Fruit fly (Drosophila melanogaster): ENCODE measurements around the gene CG3345.

The CG3345 gene

DNA sequence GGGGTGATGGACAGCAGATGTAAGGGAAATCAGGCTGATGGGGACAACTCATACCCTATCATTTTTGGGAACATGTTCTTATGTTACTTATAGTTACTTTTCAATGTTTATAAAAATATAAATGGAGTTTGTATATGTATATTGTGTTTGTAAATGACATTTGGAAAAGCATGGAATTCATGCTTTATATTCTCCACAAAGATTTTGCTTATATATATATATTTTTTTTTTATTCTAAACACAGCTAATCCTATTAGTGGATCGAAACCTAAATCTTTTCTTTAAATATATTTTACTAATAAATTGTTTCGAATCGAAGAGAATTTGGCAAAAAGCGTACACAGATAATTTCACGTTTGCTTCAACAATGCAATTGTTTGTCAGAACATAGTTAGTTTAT lies 20.2 kb downstream of the CG3345 start, which contains the start of gene Amnionless:
TSS of gene Amnionless (minus strand) at position 101 of the 400 bp plus-strand sequence.
- TF ChIP-seq Jra (GFP tag; optimal IDR thresholded peaks at IDR 0.05) (no peak), dmrt93B (GFP tag; optimal IDR thresholded peaks at IDR 0.05) (no peak), foxo (GFP tag; optimal IDR thresholded peaks at IDR 0.05) (no peak), sv (GFP tag; optimal IDR thresholded peaks at IDR 0.05) (no peak), ey (GFP tag; optimal IDR thresholded peaks at IDR 0.05) (no peak), Rel (GFP tag; optimal IDR thresholded peaks at IDR 0.05) (no peak), Rel (tag; optimal IDR thresholded peaks at IDR 0.05) (no peak), OdsH (GFP tag; optimal IDR thresholded peaks at IDR 0.05) (no peak), GATAd (GFP tag; optimal IDR thresholded peaks at IDR 0.05) (no peak), HLH106 (tag; optimal IDR thresholded peaks at IDR 0.05) (no peak)

DNA sequence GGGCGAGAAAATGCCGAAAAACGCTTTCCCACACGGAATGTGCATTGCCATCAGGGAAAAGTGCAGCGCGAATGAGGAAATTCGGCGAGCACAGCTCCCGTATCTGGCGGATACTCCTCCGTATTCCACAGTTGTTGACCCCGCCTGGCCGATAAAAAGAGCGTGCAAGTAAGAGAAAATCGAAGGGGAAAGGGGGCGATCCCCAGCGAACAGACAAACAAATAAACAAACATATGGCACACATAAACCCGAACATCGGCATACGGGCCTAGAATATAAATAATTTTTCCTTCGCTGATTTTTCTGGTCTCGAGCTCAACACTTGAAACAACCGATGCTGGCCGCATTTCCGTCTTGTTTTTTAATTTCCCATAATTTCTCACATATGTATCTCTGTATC lies 21.5 kb downstream of the CG3345 start:
- TF ChIP-seq CG32264 (GFP tag; optimal IDR thresholded peaks at IDR 0.05) (no peak), Myc (optimal IDR thresholded peaks at IDR 0.05) (no peak), Hr78 (GFP tag; optimal IDR thresholded peaks at IDR 0.05) (no peak), br (GFP tag; optimal IDR thresholded peaks at IDR 0.05) (no peak), Rel (GFP tag; optimal IDR thresholded peaks at IDR 0.05) (no peak), Rel (tag; optimal IDR thresholded peaks at IDR 0.05) (no peak), pan (optimal IDR thresholded peaks at IDR 0.05) (no peak), Sp1 (GFP tag; optimal IDR thresholded peaks at IDR 0.05) (no peak), Hnf4 (GFP tag; optimal IDR thresholded peaks at IDR 0.05) (no peak), dmrt93B (GFP tag; optimal IDR thresholded peaks at IDR 0.05) (no peak), OdsH (GFP tag; optimal IDR thresholded peaks at IDR 0.05) (no peak), Jra (GFP tag; optimal IDR thresholded peaks at IDR 0.05) (no peak), Abd-B (GFP tag; optimal IDR thresholded peaks at IDR 0.05) (no peak)

DNA sequence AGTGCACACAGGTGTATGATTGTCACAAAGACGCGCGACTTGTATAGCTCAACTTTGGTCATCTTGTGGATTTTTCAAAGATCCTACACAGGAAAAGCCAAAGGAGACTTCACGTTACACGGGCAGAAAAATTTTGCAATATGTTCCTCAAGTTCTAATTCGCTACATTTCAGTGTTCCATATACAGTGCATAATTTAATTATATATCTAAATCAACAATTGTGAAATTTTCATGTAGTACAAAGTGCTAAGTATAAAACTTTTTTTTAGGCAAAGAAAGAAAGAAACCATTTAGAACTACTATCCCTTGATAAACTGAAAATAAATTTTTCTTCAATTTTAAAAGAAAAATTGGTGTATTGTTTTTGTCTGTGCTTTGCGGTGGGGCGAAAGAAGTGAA lies 22.1 kb downstream of the CG3345 start:
- TF ChIP-seq Vsx2 (GFP tag; optimal IDR thresholded peaks at IDR 0.05; ENCODE audit: partially characterized antibody), result no peak
- no peak for TF ChIP-seq ey (GFP tag; optimal IDR thresholded peaks at IDR 0.05)
- TF ChIP-seq Rel (GFP tag; optimal IDR thresholded peaks at IDR 0.05), result no peak
- TF ChIP-seq Rel (tag; optimal IDR thresholded peaks at IDR 0.05), result no peak
- TF ChIP-seq CG32264 (GFP tag; optimal IDR thresholded peaks at IDR 0.05), result no peak
- no peak for TF ChIP-seq Hnf4 (GFP tag; optimal IDR thresholded peaks at IDR 0.05)
- TF ChIP-seq GATAd (GFP tag; optimal IDR thresholded peaks at IDR 0.05), result no peak
- TF ChIP-seq foxo (GFP tag; optimal IDR thresholded peaks at IDR 0.05), result no peak
- no peak for TF ChIP-seq pan (optimal IDR thresholded peaks at IDR 0.05)
- no peak for TF ChIP-seq OdsH (GFP tag; optimal IDR thresholded peaks at IDR 0.05)
- TF ChIP-seq sv (GFP tag; optimal IDR thresholded peaks at IDR 0.05), result no peak
- no peak for TF ChIP-seq fru (GFP tag; optimal IDR thresholded peaks at IDR 0.05)
- no peak for TF ChIP-seq Hr78 (GFP tag; optimal IDR thresholded peaks at IDR 0.05)
- TF ChIP-seq tai (GFP tag; optimal IDR thresholded peaks at IDR 0.05), result no peak

DNA sequence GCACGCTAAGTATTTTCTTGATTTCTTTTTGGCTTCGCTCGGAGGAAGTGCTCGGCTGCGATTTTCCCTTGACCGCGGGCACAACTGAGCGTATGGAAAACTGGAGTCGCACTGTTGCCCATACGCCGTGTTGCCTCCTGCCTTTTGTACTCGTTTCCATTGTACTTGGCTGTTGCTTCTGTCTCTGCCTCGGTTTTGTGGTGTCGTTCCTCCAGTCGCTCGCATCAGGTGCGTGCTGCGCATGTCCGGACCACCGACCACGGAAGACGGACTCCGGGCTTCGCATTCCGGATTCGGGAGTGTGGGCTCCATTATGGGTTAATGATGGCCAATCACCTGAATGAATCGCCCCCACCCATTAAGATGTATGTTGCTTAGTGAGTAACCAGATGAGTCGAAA lies 22.8 kb downstream of the CG3345 start, which contains the start of gene CG3625:
TSS of gene CG3625 (minus strand) at position 139 of the 400 bp plus-strand sequence.
- no peak for TF ChIP-seq Jra (GFP tag; optimal IDR thresholded peaks at IDR 0.05)
- TF ChIP-seq foxo (GFP tag; optimal IDR thresholded peaks at IDR 0.05), result no peak
- TF ChIP-seq dl (GFP tag; optimal IDR thresholded peaks at IDR 0.05; ENCODE audit: insufficient read depth in 1 of 2, partially characterized antibody in 2 of 2), result no peak
- no peak for TF ChIP-seq CG9705 (GFP tag; optimal IDR thresholded peaks at IDR 0.05)
- no peak for TF ChIP-seq Sp1 (GFP tag; optimal IDR thresholded peaks at IDR 0.05)
- no peak for TF ChIP-seq Abd-B (GFP tag; optimal IDR thresholded peaks at IDR 0.05)
- no peak for TF ChIP-seq psq (GFP tag; optimal IDR thresholded peaks at IDR 0.05)
- TF ChIP-seq dmrt93B (GFP tag; optimal IDR thresholded peaks at IDR 0.05), result no peak
- TF ChIP-seq brk (GFP tag; optimal IDR thresholded peaks at IDR 0.05), result no peak
- TF ChIP-seq woc (GFP tag; optimal IDR thresholded peaks at IDR 0.05), result no peak
- TF ChIP-seq Dfd (GFP tag; optimal IDR thresholded peaks at IDR 0.05), result no peak
- no peak for TF ChIP-seq usp (GFP tag; optimal IDR thresholded peaks at IDR 0.05)
- no peak for TF ChIP-seq N (GFP tag; optimal IDR thresholded peaks at IDR 0.05)
- TF ChIP-seq lola (GFP tag; optimal IDR thresholded peaks at IDR 0.05), result no peak
- TF ChIP-seq ey (GFP tag; optimal IDR thresholded peaks at IDR 0.05), result no peak
- no peak for TF ChIP-seq Hnf4 (GFP tag; optimal IDR thresholded peaks at IDR 0.05)
- TF ChIP-seq CG32264 (GFP tag; optimal IDR thresholded peaks at IDR 0.05), result no peak
- TF ChIP-seq GATAd (GFP tag; optimal IDR thresholded peaks at IDR 0.05), result no peak

DNA sequence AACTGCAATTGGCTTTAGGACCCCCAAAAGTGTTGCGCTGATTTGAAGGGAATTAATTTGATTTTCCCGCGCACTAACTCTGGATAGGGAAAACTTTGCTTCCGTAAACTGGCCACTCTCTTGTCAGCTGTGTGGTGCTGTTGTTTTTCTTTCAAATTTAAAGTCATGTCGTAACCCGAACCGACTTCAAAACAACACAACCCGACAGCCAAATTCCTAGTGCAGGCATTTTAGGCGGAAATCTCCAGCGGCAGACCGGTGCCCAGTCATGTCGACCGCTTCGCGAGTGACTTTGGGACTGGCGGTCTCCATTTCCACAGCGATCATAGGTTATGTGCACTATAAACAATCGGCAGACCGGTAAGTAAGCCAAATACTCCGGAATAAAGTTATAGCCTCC lies 23.4 kb downstream of the CG3345 start, which contains the start of gene CG11562:
TSS of gene CG11562 (plus strand) at position 119 of the 400 bp plus-strand sequence.
- TF ChIP-seq sage (GFP tag; optimal IDR thresholded peaks at IDR 0.05), result no peak
- no peak for TF ChIP-seq woc (GFP tag; optimal IDR thresholded peaks at IDR 0.05)
- no peak for TF ChIP-seq pan (optimal IDR thresholded peaks at IDR 0.05)
- TF ChIP-seq tai (GFP tag; optimal IDR thresholded peaks at IDR 0.05), result no peak
- TF ChIP-seq sv (GFP tag; optimal IDR thresholded peaks at IDR 0.05), result no peak
- no peak for TF ChIP-seq fru (GFP tag; optimal IDR thresholded peaks at IDR 0.05)
- no peak for TF ChIP-seq Sp1 (GFP tag; optimal IDR thresholded peaks at IDR 0.05)
- no peak for TF ChIP-seq br (GFP tag; optimal IDR thresholded peaks at IDR 0.05)

All from whole organism, wandering third instar larva.